Fruit fly (Drosophila melanogaster): ENCODE results near the gene RpL9.

Gene RpL9

dm6 chr2L:11003925-11004673 is at the start of gene RpL9:
Gene RpL9 (minus strand): TSS chr2L:11004189.
- TF ChIP-seq CG17806 (tag; optimal IDR thresholded peaks at IDR 0.05), result peak; percentile 30
- peak; percentile 51 for TF ChIP-seq gl (tag; optimal IDR thresholded peaks at IDR 0.05)
- no peak for TF ChIP-seq CG15710 (tag; optimal IDR thresholded peaks at IDR 0.05)
- TF ChIP-seq Snoo (tag; optimal IDR thresholded peaks at IDR 0.05), result peak; percentile 83
- no peak for TF ChIP-seq D1 (tag; optimal IDR thresholded peaks at IDR 0.05)

dm6 chr2L:11053018-11053807 is 49.2 kb upstream of the RpL9 start:
- peak; percentile 62 for TF ChIP-seq CG8301 (tag; optimal IDR thresholded peaks at IDR 0.05)
- TF ChIP-seq CG9948 (tag; optimal IDR thresholded peaks at IDR 0.05), result peak; percentile 84
- peak; percentile 78; the same call in 1 of the 2 replicates for TF ChIP-seq rn (GFP tag; IDR thresholded peaks at IDR 0.05)
- peak; percentile 84 for TF ChIP-seq CG17806 (tag; optimal IDR thresholded peaks at IDR 0.05)
- TF ChIP-seq CG34367 (tag; optimal IDR thresholded peaks at IDR 0.05), result peak; percentile 77
- TF ChIP-seq CG15710 (tag; optimal IDR thresholded peaks at IDR 0.05), result peak; percentile 92
- TF ChIP-seq D1 (tag; optimal IDR thresholded peaks at IDR 0.05), result peak; percentile 25
- TF ChIP-seq CG4496 (GFP tag; IDR thresholded peaks at IDR 0.05), result peak; percentile 78
- no peak; the same call in 1 of the 2 replicates for TF ChIP-seq CG32121 (GFP tag; IDR thresholded peaks at IDR 0.05)
- peak; percentile 95 for TF ChIP-seq CG13204 (GFP tag; optimal IDR thresholded peaks at IDR 0.05)
- TF ChIP-seq Snoo (tag; optimal IDR thresholded peaks at IDR 0.05), result peak; percentile 90
- TF ChIP-seq CG14655 (GFP tag; optimal IDR thresholded peaks at IDR 0.05), result peak; percentile 75
- TF ChIP-seq Pif1A (GFP tag; optimal IDR thresholded peaks at IDR 0.05), result peak; percentile 78
- TF ChIP-seq CG12605 (GFP tag; IDR thresholded peaks at IDR 0.05), result 0 out of 2 replicates have a peak, but pooled peaks have one; percentile 45
- peak; percentile 91 for TF ChIP-seq Pif1B (GFP tag; optimal IDR thresholded peaks at IDR 0.05)
- TF ChIP-seq fd96Ca (GFP tag; IDR thresholded peaks at IDR 0.05), result peak; percentile 84
- peak; percentile 71 for TF ChIP-seq Ets98B (GFP tag; IDR thresholded peaks at IDR 0.05)
- peak; percentile 91 for TF ChIP-seq CG8159 (tag; optimal IDR thresholded peaks at IDR 0.05)
- TF ChIP-seq CG10348 (GFP tag; IDR thresholded peaks at IDR 0.05), result no peak
- TF ChIP-seq EcR (GFP tag; optimal IDR thresholded peaks at IDR 0.05), result peak; percentile 85
- TF ChIP-seq gl (tag; optimal IDR thresholded peaks at IDR 0.05), result peak; percentile 69

- TF ChIP-seq CG8159 (tag; optimal IDR thresholded peaks at IDR 0.05), result peak; percentile 86
- TF ChIP-seq CG9948 (tag; optimal IDR thresholded peaks at IDR 0.05), result peak; percentile 80
- TF ChIP-seq Ets98B (GFP tag; IDR thresholded peaks at IDR 0.05), result no peak
- TF ChIP-seq D1 (tag; optimal IDR thresholded peaks at IDR 0.05), result peak; percentile 67
- TF ChIP-seq CG12605 (GFP tag; IDR thresholded peaks at IDR 0.05), result no peak
- no peak for TF ChIP-seq Snoo (tag; optimal IDR thresholded peaks at IDR 0.05)
- peak; percentile 53 for TF ChIP-seq CG14655 (GFP tag; optimal IDR thresholded peaks at IDR 0.05)
- peak; percentile 27 for TF ChIP-seq CG8301 (tag; optimal IDR thresholded peaks at IDR 0.05)
- peak; percentile 32 for TF ChIP-seq gl (tag; optimal IDR thresholded peaks at IDR 0.05)
- TF ChIP-seq CG15710 (tag; optimal IDR thresholded peaks at IDR 0.05), result peak; percentile 83
- TF ChIP-seq CG32121 (GFP tag; IDR thresholded peaks at IDR 0.05), result no peak
- no peak for TF ChIP-seq EcR (GFP tag; optimal IDR thresholded peaks at IDR 0.05)
- peak; percentile 88 for TF ChIP-seq Pif1A (GFP tag; optimal IDR thresholded peaks at IDR 0.05)
- TF ChIP-seq Pif1B (GFP tag; optimal IDR thresholded peaks at IDR 0.05), result no peak
- TF ChIP-seq rn (GFP tag; IDR thresholded peaks at IDR 0.05), result no peak
- no peak for TF ChIP-seq CG13204 (GFP tag; optimal IDR thresholded peaks at IDR 0.05)
- TF ChIP-seq CG34367 (tag; optimal IDR thresholded peaks at IDR 0.05), result peak; percentile 51
- TF ChIP-seq fd96Ca (GFP tag; IDR thresholded peaks at IDR 0.05), result no peak
- peak; percentile 82 for TF ChIP-seq CG17806 (tag; optimal IDR thresholded peaks at IDR 0.05)
- no peak for TF ChIP-seq CG10348 (GFP tag; IDR thresholded peaks at IDR 0.05)
- TF ChIP-seq CG4496 (GFP tag; IDR thresholded peaks at IDR 0.05), result peak; percentile 17; the same call in 1 of the 3 replicates
Measured at dm6 chr2L:11052493-11052788, 48.5 kb upstream of the RpL9 start.

- TF ChIP-seq CG8159 (tag; optimal IDR thresholded peaks at IDR 0.05), result peak; percentile 58
- TF ChIP-seq CG32121 (GFP tag; IDR thresholded peaks at IDR 0.05), result no peak
- no peak for TF ChIP-seq D1 (tag; optimal IDR thresholded peaks at IDR 0.05)
- TF ChIP-seq CG4496 (GFP tag; IDR thresholded peaks at IDR 0.05), result 0 out of 3 replicates have a peak, but pooled peaks have one; percentile 11
- peak; percentile 74 for TF ChIP-seq Pif1A (GFP tag; optimal IDR thresholded peaks at IDR 0.05)
- TF ChIP-seq CG34367 (tag; optimal IDR thresholded peaks at IDR 0.05), result peak; percentile 13
- peak; percentile 15 for TF ChIP-seq CG9948 (tag; optimal IDR thresholded peaks at IDR 0.05)
- TF ChIP-seq rn (GFP tag; IDR thresholded peaks at IDR 0.05), result no peak
- TF ChIP-seq CG17806 (tag; optimal IDR thresholded peaks at IDR 0.05), result peak; percentile 29
- no peak for TF ChIP-seq CG14655 (GFP tag; optimal IDR thresholded peaks at IDR 0.05)
- no peak for TF ChIP-seq CG12605 (GFP tag; IDR thresholded peaks at IDR 0.05)
- peak; percentile 54 for TF ChIP-seq CG15710 (tag; optimal IDR thresholded peaks at IDR 0.05)
- TF ChIP-seq fd96Ca (GFP tag; IDR thresholded peaks at IDR 0.05), result no peak
- TF ChIP-seq Snoo (tag; optimal IDR thresholded peaks at IDR 0.05), result no peak
- TF ChIP-seq EcR (GFP tag; optimal IDR thresholded peaks at IDR 0.05), result peak; percentile 27
Measured at dm6 chr2L:11051644-11052492, 47.9 kb upstream of the RpL9 start.
